Fruit fly (Drosophila melanogaster): ENCODE results near the gene Galk.

Galk gene

dm6 chr3L:8986582-8986981 lies 691 bp upstream of the Galk start, which contains the start of gene CG5068 (continued):
- TF ChIP-seq sna (GFP tag; IDR thresholded peaks at IDR 0.05; ENCODE audit: partially characterized antibody): peak; percentile 50; the same call in 1 of the 2 replicates
- no peak for TF ChIP-seq maf-S (GFP tag; optimal IDR thresholded peaks at IDR 0.05)
- no peak for TF ChIP-seq fru (optimal IDR thresholded peaks at IDR 0.05)
- TF ChIP-seq salm (tag; optimal IDR thresholded peaks at IDR 0.05): no peak
- TF ChIP-seq YL-1 (GFP tag; optimal IDR thresholded peaks at IDR 0.05): peak; percentile 78
- TF ChIP-seq E2f2 (GFP tag; IDR thresholded peaks at IDR 0.05): peak; percentile 83
- peak; percentile 17 for TF ChIP-seq CG14710 (tag; optimal IDR thresholded peaks at IDR 0.05)
- no peak for TF ChIP-seq ro (GFP tag; IDR thresholded peaks at IDR 0.05)
- no peak for TF ChIP-seq NFAT (GFP tag; IDR thresholded peaks at IDR 0.05)
- peak; percentile 85 for TF ChIP-seq MESR4 (GFP tag; optimal IDR thresholded peaks at IDR 0.05)
- TF ChIP-seq CG13287 (GFP tag; IDR thresholded peaks at IDR 0.05; ENCODE audit: partially characterized antibody): peak; percentile 42; the same call in 1 of the 2 replicates
- TF ChIP-seq pzg (GFP tag; optimal IDR thresholded peaks at IDR 0.05): peak; percentile 87
- peak; percentile 79 for TF ChIP-seq stwl (tag; optimal IDR thresholded peaks at IDR 0.05)
- no peak for TF ChIP-seq CG31441 (GFP tag; IDR thresholded peaks at IDR 0.05)
- peak; percentile 21 for TF ChIP-seq nmo (GFP tag; optimal IDR thresholded peaks at IDR 0.05)
- peak; percentile 34 for TF ChIP-seq BEAF-32 (GFP tag; optimal IDR thresholded peaks at IDR 0.05)
- TF ChIP-seq Dll (GFP tag; IDR thresholded peaks at IDR 0.05; ENCODE audit: partially characterized antibody): 0 out of 4 replicates have a peak, but pooled peaks have one; percentile 17
- peak; percentile 34 for TF ChIP-seq CoRest (tag; optimal IDR thresholded peaks at IDR 0.05)
- TF ChIP-seq Med (GFP tag): peak; percentile 77
- peak; percentile 69 for TF ChIP-seq Ets97D (GFP tag; optimal IDR thresholded peaks at IDR 0.05)
- peak; percentile 13 for TF ChIP-seq ato (GFP tag; IDR thresholded peaks at IDR 0.05; ENCODE audit: partially characterized antibody)
- TF ChIP-seq CG10959 (GFP tag; IDR thresholded peaks at IDR 0.05): peak; percentile 7; the same call in 1 of the 2 replicates
- TF ChIP-seq sc (optimal IDR thresholded peaks at IDR 0.05): no peak
- no peak for TF ChIP-seq sc (GFP tag; optimal IDR thresholded peaks at IDR 0.05)
- no peak for TF ChIP-seq gcm2 (GFP tag; optimal IDR thresholded peaks at IDR 0.05)
- TF ChIP-seq CG1603 (tag; optimal IDR thresholded peaks at IDR 0.05): peak; percentile 74
- TF ChIP-seq tna (GFP tag; IDR thresholded peaks at IDR 0.05; ENCODE audit: partially characterized antibody): peak; percentile 25; the same call in 1 of the 2 replicates
- no peak for TF ChIP-seq HLH3B (GFP tag; IDR thresholded peaks at IDR 0.05)
- TF ChIP-seq Lhr (GFP tag; optimal IDR thresholded peaks at IDR 0.05): peak; percentile 21
- TF ChIP-seq eyg (GFP tag; optimal IDR thresholded peaks at IDR 0.05): no peak
- TF ChIP-seq vvl (GFP tag; IDR thresholded peaks at IDR 0.05): peak; percentile 29; the same call in 1 of the 2 replicates
- no peak for TF ChIP-seq bcd (GFP tag; optimal IDR thresholded peaks at IDR 0.05)
- peak; percentile 39 for TF ChIP-seq CG2116 (GFP tag; optimal IDR thresholded peaks at IDR 0.05)
- 0 out of 3 replicates have a peak, but pooled peaks have one; percentile 20 for TF ChIP-seq CG2199 (GFP tag; IDR thresholded peaks at IDR 0.05)
- no peak for TF ChIP-seq NK7.1 (GFP tag; optimal IDR thresholded peaks at IDR 0.05)
- TF ChIP-seq Sry-δ (GFP tag; optimal IDR thresholded peaks at IDR 0.05): peak; percentile 32
- TF ChIP-seq CG1792 (GFP tag; optimal IDR thresholded peaks at IDR 0.05): no peak
- TF ChIP-seq Sin3A (optimal IDR thresholded peaks at IDR 0.05): peak; percentile 33

- TF ChIP-seq crp (GFP tag; optimal IDR thresholded peaks at IDR 0.05): peak; percentile 26 to 82
- peak; percentile 4 for TF ChIP-seq CG1832 (GFP tag; optimal IDR thresholded peaks at IDR 0.05)
- no peak for TF ChIP-seq CG8388 (GFP tag; optimal IDR thresholded peaks at IDR 0.05)
- no peak for TF ChIP-seq Rfx (GFP tag; IDR thresholded peaks at IDR 0.05)
- no peak for TF ChIP-seq CG31388 (GFP tag; optimal IDR thresholded peaks at IDR 0.05)
- no peak for TF ChIP-seq sug (tag; optimal IDR thresholded peaks at IDR 0.05)
- TF ChIP-seq pzg (GFP tag; optimal IDR thresholded peaks at IDR 0.05): peak; percentile 6
- peak; percentile 84 for TF ChIP-seq CG10959 (GFP tag; IDR thresholded peaks at IDR 0.05)
- no peak for TF ChIP-seq Hand (GFP tag; optimal IDR thresholded peaks at IDR 0.05)
- TF ChIP-seq Dp (GFP tag; optimal IDR thresholded peaks at IDR 0.05): peak; percentile 47
- TF ChIP-seq Sry-δ (GFP tag; optimal IDR thresholded peaks at IDR 0.05): no peak
- TF ChIP-seq ewg (GFP tag; optimal IDR thresholded peaks at IDR 0.05): peak; percentile 8
- no peak for TF ChIP-seq danr (GFP tag; IDR thresholded peaks at IDR 0.05)
- peak; percentile 48 for TF ChIP-seq E2f2 (GFP tag; IDR thresholded peaks at IDR 0.05)
- peak; percentile 37; the same call in 1 of the 2 replicates for TF ChIP-seq MBD-R2 (GFP tag; IDR thresholded peaks at IDR 0.05)
These were observed 601 bp downstream of the Galk start for dm6 chr3L:8985132-8985847.
